Worm (Caenorhabditis elegans): ENCODE results near the gene srt-49.

DNA sequence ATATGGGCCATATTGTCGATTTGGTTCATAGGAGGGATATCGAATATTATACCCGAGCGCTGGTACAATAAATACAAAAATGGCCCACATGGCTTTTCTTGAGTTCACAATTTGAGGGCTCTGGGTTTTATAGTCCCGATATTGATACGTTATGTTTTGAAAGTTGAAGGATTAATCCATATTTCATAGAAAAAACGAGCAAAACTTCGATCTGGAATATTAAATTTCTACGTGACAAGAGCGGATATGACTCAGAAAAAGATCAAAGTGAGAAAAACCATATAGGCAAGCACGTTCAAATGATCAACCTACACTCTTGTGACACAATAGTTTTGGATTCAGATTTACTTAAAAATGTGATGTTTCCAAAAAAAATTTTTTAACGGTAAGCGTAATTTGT, 33.5 kb upstream of the srt-49 start, which contains the start of gene col-135:
- TF ChIP-seq pqm-1 (tag; optimal IDR thresholded peaks at IDR 0.05) (no peak), fkh-10 (GFP tag; optimal IDR thresholded peaks at IDR 0.05) (no peak), tbx-2 (tag; optimal IDR thresholded peaks at IDR 0.05) (no peak), nfya-1 (tag; optimal IDR thresholded peaks at IDR 0.05) (no peak), pros-1 (tag; optimal IDR thresholded peaks at IDR 0.05) (no peak), nhr-11 (tag; optimal IDR thresholded peaks at IDR 0.05) (no peak), lin-11 (tag; optimal IDR thresholded peaks at IDR 0.05) (no peak), hlh-13 (GFP tag; optimal IDR thresholded peaks at IDR 0.05) (no peak), ets-4 (tag; optimal IDR thresholded peaks at IDR 0.05) (no peak), ceh-22 (tag; optimal IDR thresholded peaks at IDR 0.05) (no peak), elt-4 (tag; optimal IDR thresholded peaks at IDR 0.05) (no peak), ama-1 (optimal IDR thresholded peaks at IDR 0.05) (no peak), hlh-30 (tag; optimal IDR thresholded peaks at IDR 0.05; ENCODE audit: insufficient read depth) (no peak)

All from whole organism, late embryonic.